Fruit fly (Drosophila melanogaster): ENCODE data around the gene Prosalpha4T1.
A peak's percentile ranks its signal among the peaks of the same experiment; 100 is the strongest.

DNA sequence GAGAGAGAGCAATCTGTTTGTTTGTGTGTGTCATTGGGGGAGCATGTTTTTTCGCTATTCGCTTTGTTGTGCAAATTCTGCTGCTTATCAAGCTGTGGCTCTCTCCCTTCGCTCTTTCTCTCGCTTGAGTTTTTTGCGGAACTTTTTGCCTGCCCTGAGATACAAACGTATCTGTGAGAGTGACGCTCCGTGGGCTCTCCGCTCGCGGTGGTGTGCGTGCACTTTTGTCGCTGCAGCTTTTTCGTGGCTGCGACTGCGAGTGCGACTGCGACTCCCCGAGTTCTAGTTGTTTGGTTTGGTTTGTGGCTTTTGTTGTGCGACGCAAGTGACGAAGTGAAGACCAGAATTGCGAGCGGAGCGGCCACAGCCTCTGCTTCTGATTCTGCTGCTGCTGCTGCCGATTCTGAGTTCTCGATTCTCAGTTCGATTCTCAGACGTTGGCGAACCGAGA is 33.8 kb upstream of the Prosalpha4T1 start:
- TF ChIP-seq Met (GFP tag; optimal IDR thresholded peaks at IDR 0.05) (no peak), CG6163 (GFP tag; IDR thresholded peaks at IDR 0.05) (peak; percentile 87), Gug (GFP tag; IDR thresholded peaks at IDR 0.05) (peak; percentile 45; the same call in 1 of the 2 replicates)
